Worm (Caenorhabditis elegans) whole organism, L1 larva: Measurements from ENCODE around the gene ggtb-1.
A peak's percentile ranks its signal among the peaks of the same experiment; 100 is the strongest.

ENCODE experiments used
- C04F5.9 ChIP-seq: sonication (generic microtip); optimal IDR thresholded peaks from 2 replicates; lab custom pipeline; 2016; ENCODE audit warnings: missing genetic modification characterization, missing compliant biosample characterization
- C34B4.2 ChIP-seq: sonication (generic microtip); optimal IDR thresholded peaks from 2 replicates; lab custom pipeline; 2017; ENCODE audit warnings: mild to moderate bottlenecking, missing genetic modification characterization, missing compliant biosample characterization
- alr-1 ChIP-seq: fragments of 200-800 bp; sonication (Bioruptor generic); optimal IDR thresholded peaks from 2 replicates; lab custom pipeline; 2018; ENCODE audit warnings: borderline replicate concordance, mild to moderate bottlenecking, missing genetic modification characterization, missing compliant biosample characterization
- aly-2 ChIP-seq: fragments of 150-350 bp; optimal IDR thresholded peaks from 2 replicates; lab custom pipeline; 2014; ENCODE audit warnings: missing biosample characterization, missing genetic modification characterization
- ceh-8 ChIP-seq: fragments of 200-800 bp; sonication (Bioruptor generic); optimal IDR thresholded peaks from 2 replicates; lab custom pipeline; 2018; ENCODE audit warnings: mild to moderate bottlenecking, missing genetic modification characterization, moderate library complexity, missing compliant biosample characterization
- ceh-88 ChIP-seq: fragments of 200-800 bp; sonication (Bioruptor generic); IDR thresholded peaks from 2 replicates; pipeline ENCODE4 v1.3.6; 2022; ENCODE audit warnings: missing genetic modification characterization, missing compliant biosample characterization
- ceh-90 ChIP-seq: sonication (generic microtip); optimal IDR thresholded peaks from 2 replicates; lab custom pipeline; 2016; ENCODE audit warnings: missing genetic modification characterization, missing compliant biosample characterization
- dpl-1 ChIP-seq, 3 experiments: fragments of 150-350 bp in 2 of 3; sonication (generic microtip) in 1 of 3; optimal IDR thresholded peaks; 2 replicates each; lab custom pipeline; 2014 to 2017; ENCODE audit warnings: missing biosample characterization in 3 of 3, missing genetic modification characterization in 3 of 3, missing genetic modification reagents in 3 of 3
- dsc-1 ChIP-seq: sonication (generic microtip); optimal IDR thresholded peaks from 2 replicates; lab custom pipeline; 2016; ENCODE audit warnings: mild to moderate bottlenecking, missing genetic modification characterization, missing compliant biosample characterization
- efl-1 ChIP-seq, 4 experiments: fragments of 150-350 bp; optimal IDR thresholded peaks in 3 of 4; peaks in 1 of 4; 1 replicate in 1 of 4; 2 replicates in 3 of 4; lab custom pipeline; 2014; ENCODE audit warnings: missing biosample characterization in 2 of 4, missing genetic modification characterization in 2 of 4, missing genetic modification reagents in 2 of 4
- egl-27 ChIP-seq, 2 experiments: fragments of 150-350 bp in 1 of 2; sonication (generic microtip); optimal IDR thresholded peaks; 3 replicates each; lab custom pipeline; 2017 to 2018; ENCODE audit warnings: missing biosample characterization in 2 of 2, missing genetic modification characterization in 2 of 2, missing genetic modification reagents in 2 of 2
- elt-2 ChIP-seq: sonication (generic microtip); optimal IDR thresholded peaks from 2 replicates; lab custom pipeline; 2016; ENCODE audit warnings: missing genetic modification characterization, mild to moderate bottlenecking, inconsistent platforms, missing compliant biosample characterization, missing genetic modification reagents
- elt-3 ChIP-seq, 6 experiments: fragments of 150-350 bp in 1 of 6; sonication (generic microtip); optimal IDR thresholded peaks; 2 replicates each; lab custom pipeline; 2017 to 2018; ENCODE audit warnings: missing biosample characterization in 6 of 6, missing genetic modification characterization in 6 of 6, inconsistent platforms in 1 of 6
- ets-5 ChIP-seq: fragments of 200-800 bp; sonication (Bioruptor generic); IDR thresholded peaks from 2 replicates; pipeline ENCODE4 v1.3.6; 2022; ENCODE audit warnings: missing genetic modification characterization, missing compliant biosample characterization
- fkh-4 ChIP-seq: sonication (generic microtip); optimal IDR thresholded peaks from 2 replicates; lab custom pipeline; 2016; ENCODE audit warnings: missing compliant biosample characterization, missing genetic modification characterization, borderline replicate concordance
- hlh-17 ChIP-seq: fragments of 200-800 bp; sonication (Bioruptor generic); optimal IDR thresholded peaks from 2 replicates; lab custom pipeline; 2018; ENCODE audit warnings: missing genetic modification characterization, mild to moderate bottlenecking, missing compliant biosample characterization, moderate library complexity, borderline replicate concordance
- jun-1 ChIP-seq: fragments of 150-350 bp; optimal IDR thresholded peaks from 2 replicates; lab custom pipeline; 2014; ENCODE audit warnings: missing biosample characterization, missing genetic modification reagents, missing genetic modification characterization
- lin-13 ChIP-seq: fragments of 150-350 bp; optimal IDR thresholded peaks from 2 replicates; lab custom pipeline; 2014; ENCODE audit warnings: missing biosample characterization, missing genetic modification reagents, missing genetic modification characterization
- lin-39 ChIP-seq: fragments of 150-350 bp; optimal IDR thresholded peaks from 2 replicates; lab custom pipeline; 2014; ENCODE audit warnings: missing biosample characterization, missing genetic modification reagents, missing genetic modification characterization
- lir-3 ChIP-seq: sonication (generic microtip); optimal IDR thresholded peaks from 2 replicates; lab custom pipeline; 2016; ENCODE audit warnings: mild to moderate bottlenecking, missing genetic modification characterization, moderate library complexity, missing compliant biosample characterization; ENCODE audit not compliant: poor library complexity
- lsy-2 ChIP-seq, 2 experiments: fragments of 150-350 bp; optimal IDR thresholded peaks; 2 replicates each; lab custom pipeline; 2014; ENCODE audit warnings: missing biosample characterization in 2 of 2, missing genetic modification characterization in 2 of 2
- mdl-1 ChIP-seq, 2 experiments: fragments of 150-350 bp; optimal IDR thresholded peaks; 2 replicates each; lab custom pipeline; 2014 to 2017; ENCODE audit warnings: missing biosample characterization in 2 of 2, missing genetic modification characterization in 2 of 2, inconsistent platforms in 1 of 2
- mep-1 ChIP-seq: fragments of 150-350 bp; optimal IDR thresholded peaks from 2 replicates; lab custom pipeline; 2014; ENCODE audit warnings: missing biosample characterization, missing genetic modification characterization
- nhr-12 ChIP-seq: sonication (generic microtip); optimal IDR thresholded peaks from 2 replicates; lab custom pipeline; 2017; ENCODE audit warnings: missing biosample characterization, missing genetic modification characterization
- nhr-20 ChIP-seq: sonication (generic microtip); optimal IDR thresholded peaks from 2 replicates; lab custom pipeline; 2016; ENCODE audit warnings: mild to moderate bottlenecking, missing genetic modification characterization, missing compliant biosample characterization
- nhr-28 ChIP-seq: fragments of 150-350 bp; optimal IDR thresholded peaks from 2 replicates; lab custom pipeline; 2014; ENCODE audit warnings: missing biosample characterization, missing genetic modification characterization
- nhr-71 ChIP-seq: sonication (generic microtip); optimal IDR thresholded peaks from 2 replicates; lab custom pipeline; 2016; ENCODE audit warnings: mild to moderate bottlenecking, missing genetic modification characterization, moderate library complexity, missing compliant biosample characterization
- nhr-84 ChIP-seq: sonication (generic microtip); optimal IDR thresholded peaks from 2 replicates; lab custom pipeline; 2017; ENCODE audit warnings: missing biosample characterization, missing genetic modification characterization
- nhr-85 ChIP-seq: sonication (generic microtip); peaks from one replicate; lab custom pipeline; 2016; ENCODE audit warnings: missing genetic modification characterization, inconsistent platforms, missing compliant biosample characterization
- nhr-90 ChIP-seq: sonication (generic microtip); optimal IDR thresholded peaks from 2 replicates; lab custom pipeline; 2016; ENCODE audit warnings: mild to moderate bottlenecking, missing genetic modification characterization, missing compliant biosample characterization; ENCODE audit not compliant: poor library complexity
- pax-3 ChIP-seq: fragments of 200-800 bp; sonication (Bioruptor generic); optimal IDR thresholded peaks from 2 replicates; lab custom pipeline; 2018; ENCODE audit warnings: mild to moderate bottlenecking, missing genetic modification characterization, moderate library complexity, missing compliant biosample characterization
- pqm-1 ChIP-seq: sonication (generic microtip); optimal IDR thresholded peaks from 3 replicates; lab custom pipeline; 2017; ENCODE audit warnings: missing biosample characterization, missing genetic modification characterization
- rnt-1 ChIP-seq: sonication (generic microtip); optimal IDR thresholded peaks from 2 replicates; lab custom pipeline; 2016; ENCODE audit warnings: mild to moderate bottlenecking, missing genetic modification characterization, moderate library complexity, missing compliant biosample characterization
- snpc-4 ChIP-seq: fragments of 150-350 bp; optimal IDR thresholded peaks from 2 replicates; lab custom pipeline; 2014; ENCODE audit warnings: missing biosample characterization, missing genetic modification characterization
- snu-23 ChIP-seq: sonication (generic microtip); optimal IDR thresholded peaks from 2 replicates; lab custom pipeline; 2016; ENCODE audit warnings: missing genetic modification characterization, missing compliant biosample characterization
- sox-4 ChIP-seq: sonication (generic microtip); optimal IDR thresholded peaks from 2 replicates; lab custom pipeline; 2016; ENCODE audit warnings: missing genetic modification characterization, missing compliant biosample characterization
- sup-37 ChIP-seq: fragments of 200-800 bp; sonication (Bioruptor generic); optimal IDR thresholded peaks from 2 replicates; lab custom pipeline; 2018; ENCODE audit warnings: mild to moderate bottlenecking, missing genetic modification characterization, missing compliant biosample characterization
- swsn-7 ChIP-seq: sonication (generic microtip); optimal IDR thresholded peaks from 2 replicates; lab custom pipeline; 2016; ENCODE audit warnings: missing genetic modification characterization, missing compliant biosample characterization
- tbx-2 ChIP-seq: sonication (generic microtip); optimal IDR thresholded peaks from 2 replicates; lab custom pipeline; 2016; ENCODE audit warnings: missing genetic modification characterization, missing compliant biosample characterization
- tlp-1 ChIP-seq: fragments of 150-350 bp; optimal IDR thresholded peaks from 2 replicates; lab custom pipeline; 2014; ENCODE audit warnings: missing biosample characterization, missing genetic modification characterization
- unc-62 ChIP-seq: fragments of 150-350 bp; optimal IDR thresholded peaks from 2 replicates; lab custom pipeline; 2014; ENCODE audit warnings: missing biosample characterization, missing genetic modification reagents, missing genetic modification characterization
- unc-86 ChIP-seq: sonication (generic microtip); optimal IDR thresholded peaks from 2 replicates; lab custom pipeline; 2016; ENCODE audit warnings: missing genetic modification characterization, missing compliant biosample characterization
- vab-15 ChIP-seq: sonication (generic microtip); optimal IDR thresholded peaks from 2 replicates; lab custom pipeline; 2017; ENCODE audit warnings: missing genotype, mild to moderate bottlenecking, missing genetic modification characterization, missing compliant biosample characterization
- xbp-1 ChIP-seq: sonication (generic microtip); optimal IDR thresholded peaks from 2 replicates; lab custom pipeline; 2016; ENCODE audit warnings: missing genetic modification characterization, missing compliant biosample characterization
- zag-1 ChIP-seq: fragments of 150-350 bp; optimal IDR thresholded peaks from 2 replicates; lab custom pipeline; 2014; ENCODE audit warnings: missing biosample characterization, missing genetic modification characterization
- zip-4 ChIP-seq: fragments of 200-800 bp; sonication (Bioruptor generic); optimal IDR thresholded peaks from 2 replicates; lab custom pipeline; 2018; ENCODE audit warnings: mild to moderate bottlenecking, missing genetic modification characterization, moderate library complexity, missing compliant biosample characterization
- ztf-11 ChIP-seq, 2 experiments: sonication (generic microtip); optimal IDR thresholded peaks; 2 replicates each; lab custom pipeline; 2016 to 2017; ENCODE audit warnings: missing genetic modification characterization in 2 of 2, missing biosample characterization in 1 of 2, missing compliant biosample characterization in 1 of 2
- ztf-4 ChIP-seq: fragments of 150-350 bp; optimal IDR thresholded peaks from 2 replicates; lab custom pipeline; 2014; ENCODE audit warnings: missing biosample characterization, missing genetic modification characterization

Gene ggtb-1

DNA sequence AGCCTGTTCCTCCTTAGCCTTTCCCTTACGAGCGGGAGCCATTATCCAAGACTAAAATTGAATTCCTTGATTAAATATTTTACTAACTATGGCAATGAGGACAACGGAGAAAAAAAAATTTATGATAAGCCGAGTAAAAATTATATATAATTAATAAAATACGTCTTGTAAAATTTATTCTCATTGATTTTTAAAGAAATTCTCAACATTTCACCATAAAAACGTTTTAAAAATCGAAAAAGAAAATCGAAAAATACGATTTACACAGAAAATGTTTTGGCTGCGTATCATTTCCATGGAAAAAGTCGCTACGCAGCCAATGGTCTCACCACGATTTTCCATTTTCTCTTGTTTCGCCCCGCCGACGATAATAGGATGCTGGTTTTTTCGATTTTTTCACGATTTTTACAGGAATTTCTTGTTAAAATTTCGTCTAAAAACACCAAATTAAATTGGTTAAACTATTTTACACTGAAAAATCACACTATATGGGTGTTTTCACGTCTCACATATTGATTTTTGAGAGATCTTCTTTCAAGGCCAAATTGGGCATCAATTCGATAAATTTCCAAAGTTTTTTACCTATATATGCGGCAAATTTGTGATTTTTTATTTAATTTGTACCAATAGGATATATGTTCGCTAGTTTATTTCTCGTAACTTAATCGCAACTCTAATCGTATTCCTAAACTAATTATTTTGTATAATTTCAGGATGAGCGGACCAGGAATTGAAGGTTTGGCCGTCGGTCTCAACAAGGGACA, 46.2 kb downstream of the ggtb-1 start, which contains the start of the genes rps-14 and rpl-36 (continued):
- TF ChIP-seq dpl-1 (GFP tag; optimal IDR thresholded peaks at IDR 0.05; lab: Kevin White, UChicago) (peak; percentile 83 to 86 (median 86)), mep-1 (peak; percentile 96), lir-3 (tag; lab: Kevin White, UChicago) (peak; percentile 77), tbx-2 (peak; percentile 87), lin-13 (GFP tag; lab: Kevin White, UChicago) (peak; percentile 87), ets-5 (GFP tag; lab: Robert Waterston, UW) (no peak), elt-3 (tag; optimal IDR thresholded peaks at IDR 0.05; lab: Kevin White, UChicago) (peak in 3 of 6 experiments; percentile 76 to 94 (median 88)), ceh-88 (GFP tag; lab: Robert Waterston, UW) (peak; percentile 68), zag-1 (peak; percentile 51), C04F5.9 (tag; lab: Kevin White, UChicago) (peak; percentile 78), nhr-71 (peak; percentile 93), unc-62 (GFP tag; lab: Kevin White, UChicago) (no peak), jun-1 (tag; lab: Kevin White, UChicago) (peak; percentile 86), zip-4 (peak; percentile 66), tlp-1 (tag; lab: Kevin White, UChicago) (no peak), nhr-28 (no peak), nhr-90 (tag; lab: Kevin White, UChicago) (peak; percentile 92), efl-1 (optimal IDR thresholded peaks at IDR 0.05; lab: Kevin White, UChicago) (peak; percentile 90 to 92), efl-1 (GFP tag; optimal IDR thresholded peaks at IDR 0.05 in 1 of 2; lab: Kevin White, UChicago) (peak; percentile 82 to 97), C34B4.2 (tag; lab: Kevin White, UChicago) (no peak), ceh-8 (peak; percentile 67), elt-2 (peak; percentile 44), vab-15 (tag; lab: Kevin White, UChicago) (peak; percentile 5), snpc-4 (tag; lab: Kevin White, UChicago) (peak; percentile 82), snu-23 (GFP tag; lab: Kevin White, UChicago) (peak; percentile 95), nhr-85 (tag; lab: Kevin White, UChicago) (peak; percentile 94), ztf-11 (tag; optimal IDR thresholded peaks at IDR 0.05; lab: Kevin White, UChicago) (peak in 1 of 2 experiments; percentile 75), unc-86 (peak; percentile 80), hlh-17 (GFP tag; lab: Kevin White, UChicago) (no peak), mdl-1 (tag; optimal IDR thresholded peaks at IDR 0.05; lab: Kevin White, UChicago) (peak in 1 of 2 experiments; percentile 82), alr-1 (tag; lab: Kevin White, UChicago) (no peak), pax-3 (tag; lab: Kevin White, UChicago) (peak; percentile 72), rnt-1 (tag; lab: Kevin White, UChicago) (peak; percentile 90), sup-37 (GFP tag; lab: Kevin White, UChicago) (no peak), fkh-4 (tag; lab: Kevin White, UChicago) (peak; percentile 40), nhr-12 (no peak), dsc-1 (tag; lab: Kevin White, UChicago) (peak; percentile 89), ztf-4 (tag; lab: Kevin White, UChicago) (peak; percentile 67), sox-4 (tag; lab: Kevin White, UChicago) (peak; percentile 59), pqm-1 (tag; lab: Kevin White, UChicago) (no peak), egl-27 (tag; optimal IDR thresholded peaks at IDR 0.05; lab: Kevin White, UChicago) (peak in 1 of 2 experiments; percentile 59), swsn-7 (tag; lab: Kevin White, UChicago) (peak; percentile 92), lin-39 (peak; percentile 62), nhr-84 (tag; lab: Kevin White, UChicago) (no peak), aly-2 (tag; lab: Kevin White, UChicago) (peak; percentile 47), nhr-20 (peak; percentile 94), lsy-2 (tag; optimal IDR thresholded peaks at IDR 0.05; lab: Kevin White, UChicago) (peak; percentile 95 to 96), xbp-1 (peak; percentile 94), ceh-90 (tag; lab: Kevin White, UChicago) (peak; percentile 34)
